Worm (Caenorhabditis elegans): Measurements from ENCODE around the gene pkc-1.

The pkc-1 gene

DNA sequence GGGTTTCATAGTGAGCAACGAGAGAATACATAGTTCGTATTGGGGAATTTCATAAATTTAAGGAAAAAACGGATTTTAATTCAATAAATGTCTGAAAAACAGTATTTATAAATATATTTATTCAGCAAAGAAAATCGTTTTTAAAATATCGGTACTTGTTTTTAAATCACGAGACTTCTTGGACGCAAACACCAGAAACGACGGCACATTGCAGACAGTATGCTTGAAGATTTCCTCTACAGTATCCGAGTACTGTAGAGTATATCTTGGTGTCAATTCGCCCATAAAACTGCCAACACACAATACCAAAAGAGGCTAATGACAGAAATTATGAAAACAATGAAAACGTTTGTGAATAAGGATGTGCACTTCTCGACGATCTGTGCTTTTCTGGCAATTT is 33.9 kb upstream of the pkc-1 start:
- TF ChIP-seq nhr-77 (tag; optimal IDR thresholded peaks at IDR 0.05) = no peak
- TF ChIP-seq C16A3.4 (tag; optimal IDR thresholded peaks at IDR 0.05) = peak; percentile 5
- peak; percentile 13 to 42 for TF ChIP-seq efl-1 (optimal IDR thresholded peaks at IDR 0.05)
- peak; percentile 59 to 94 for TF ChIP-seq efl-1 (GFP tag; optimal IDR thresholded peaks at IDR 0.05 in 1 of 2)
- TF ChIP-seq grh-1 (GFP tag; IDR thresholded peaks at IDR 0.05) = no peak
- peak; percentile 18 to 53 (median 22) for TF ChIP-seq dpl-1 (GFP tag; optimal IDR thresholded peaks at IDR 0.05)
- TF ChIP-seq ztf-4 (tag; optimal IDR thresholded peaks at IDR 0.05) = no peak
- no peak for TF ChIP-seq alr-1 (tag; optimal IDR thresholded peaks at IDR 0.05; ENCODE audit: borderline replicate concordance)
- TF ChIP-seq xbp-1 (tag; optimal IDR thresholded peaks at IDR 0.05) = peak; percentile 19
- peak; percentile 40 to 60 for TF ChIP-seq lsy-2 (tag; optimal IDR thresholded peaks at IDR 0.05)
- peak; percentile 34 for TF ChIP-seq snu-23 (GFP tag; optimal IDR thresholded peaks at IDR 0.05)
- no peak for TF ChIP-seq nhr-85 (tag)
- TF ChIP-seq nhr-90 (tag; optimal IDR thresholded peaks at IDR 0.05; ENCODE audit: poor library complexity) = peak; percentile 14
- peak; percentile 52 for TF ChIP-seq pax-3 (tag; optimal IDR thresholded peaks at IDR 0.05)
- TF ChIP-seq F16B12.6 (tag; optimal IDR thresholded peaks at IDR 0.05) = peak; percentile 82
- no peak for TF ChIP-seq ztf-11 (tag; optimal IDR thresholded peaks at IDR 0.05)
- no peak for TF ChIP-seq isw-1 (GFP tag; IDR thresholded peaks at IDR 0.05)
- TF ChIP-seq nhr-71 (tag; optimal IDR thresholded peaks at IDR 0.05) = peak; percentile 25
- TF ChIP-seq mep-1 (tag; optimal IDR thresholded peaks at IDR 0.05) = peak; percentile 54
- peak; percentile 1 for TF ChIP-seq lir-3 (tag; optimal IDR thresholded peaks at IDR 0.05; ENCODE audit: poor library complexity)
- TF ChIP-seq jun-1 (tag; optimal IDR thresholded peaks at IDR 0.05) = no peak
- peak; percentile 20 to 57 for TF ChIP-seq lin-35 (GFP tag; optimal IDR thresholded peaks at IDR 0.05)
- TF ChIP-seq elt-2 (tag; optimal IDR thresholded peaks at IDR 0.05) = no peak
- TF ChIP-seq skn-1 (tag; optimal IDR thresholded peaks at IDR 0.05) = no peak
- TF ChIP-seq ceh-82 (tag; optimal IDR thresholded peaks at IDR 0.05) = peak in 1 of 3 experiments; percentile 8
- TF ChIP-seq sup-37 (GFP tag; optimal IDR thresholded peaks at IDR 0.05) = no peak
- TF ChIP-seq mab-9 (GFP tag; IDR thresholded peaks at IDR 0.05) = no peak
- TF ChIP-seq vab-15 (tag; optimal IDR thresholded peaks at IDR 0.05) = no peak
- no peak for TF ChIP-seq fkh-8 (tag; optimal IDR thresholded peaks at IDR 0.05)
- peak; percentile 34 for TF ChIP-seq blmp-1 (tag; optimal IDR thresholded peaks at IDR 0.05)

DNA sequence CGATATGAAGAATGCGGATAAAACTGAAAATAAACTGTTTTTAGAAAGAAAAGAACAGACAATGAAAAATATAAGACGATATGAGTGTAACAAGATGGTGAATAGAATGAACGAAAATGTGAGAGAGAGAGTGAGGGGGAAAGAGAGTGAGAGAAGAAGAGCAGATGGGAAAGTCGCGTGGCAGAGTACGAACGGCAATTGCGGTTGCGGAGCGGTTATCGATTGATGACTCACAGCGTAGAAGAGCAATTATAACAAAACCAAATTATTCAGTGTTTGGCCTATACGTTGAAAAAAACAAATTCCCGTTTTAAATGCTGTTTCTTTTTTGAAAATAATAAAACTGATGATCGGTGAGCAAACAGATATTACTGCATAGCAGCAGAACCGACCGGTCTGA is 33.4 kb upstream of the pkc-1 start, which contains the start of gene pqn-53:
Gene pqn-53, minus strand, starts transcription at position 23 of the 400 bp plus-strand sequence.
- peak; percentile 30 for TF ChIP-seq pag-3 (tag; optimal IDR thresholded peaks at IDR 0.05; ENCODE audit: borderline replicate concordance, insufficient read depth)
- TF ChIP-seq hlh-17 (GFP tag; optimal IDR thresholded peaks at IDR 0.05; ENCODE audit: borderline replicate concordance) = no peak
- TF ChIP-seq lsy-2 (tag; optimal IDR thresholded peaks at IDR 0.05) = peak in 1 of 2 experiments; percentile 21
- peak; percentile 64 for TF ChIP-seq nhr-85 (tag)
- peak; percentile 50 for TF ChIP-seq rnt-1 (tag; optimal IDR thresholded peaks at IDR 0.05)
- TF ChIP-seq snu-23 (GFP tag; optimal IDR thresholded peaks at IDR 0.05) = peak; percentile 8
- no peak for TF ChIP-seq fkh-4 (tag; optimal IDR thresholded peaks at IDR 0.05; ENCODE audit: borderline replicate concordance)
- peak; percentile 63 for TF ChIP-seq lin-14 (GFP tag; optimal IDR thresholded peaks at IDR 0.05)
- TF ChIP-seq xbp-1 (tag; optimal IDR thresholded peaks at IDR 0.05) = no peak
- TF ChIP-seq fos-1 (tag; optimal IDR thresholded peaks at IDR 0.05) = peak; percentile 18
- TF ChIP-seq efl-1 (optimal IDR thresholded peaks at IDR 0.05) = peak in 1 of 2 experiments; percentile 5
- TF ChIP-seq efl-1 (GFP tag; optimal IDR thresholded peaks at IDR 0.05 in 1 of 2) = peak; percentile 6 to 71
- TF ChIP-seq isw-1 (GFP tag; IDR thresholded peaks at IDR 0.05) = no peak

DNA sequence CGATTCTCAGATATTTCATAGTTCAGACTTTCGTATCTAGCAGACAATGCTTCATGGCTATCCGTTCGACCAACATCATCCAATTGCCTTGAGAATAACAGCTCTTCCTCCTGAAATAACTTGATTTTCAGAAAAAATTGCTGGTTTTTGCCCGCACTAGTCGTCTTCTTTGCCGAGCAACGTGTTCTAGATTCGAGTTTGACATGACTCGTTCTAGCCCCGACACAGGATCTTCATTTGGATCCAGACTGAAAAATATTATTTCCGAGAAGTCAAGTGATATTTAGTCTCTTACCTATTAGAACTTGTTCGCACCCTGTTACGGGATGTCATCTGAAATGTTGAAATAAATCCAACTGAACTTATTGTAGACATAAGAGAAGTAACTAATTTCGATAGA is 31.1 kb upstream of the pkc-1 start, which contains the start of gene clh-6:
Gene clh-6, minus strand, starts transcription at position 333 of the 400 bp plus-strand sequence.
- no peak for TF ChIP-seq hlh-4 (tag; optimal IDR thresholded peaks at IDR 0.05)
- no peak for TF ChIP-seq efl-3 (GFP tag; optimal IDR thresholded peaks at IDR 0.05)
- no peak for TF ChIP-seq lin-35 (GFP tag; optimal IDR thresholded peaks at IDR 0.05)
- no peak for TF ChIP-seq efl-1 (optimal IDR thresholded peaks at IDR 0.05)
- TF ChIP-seq efl-1 (GFP tag; optimal IDR thresholded peaks at IDR 0.05 in 1 of 2) = peak in 1 of 2 experiments; percentile 64
- no peak for TF ChIP-seq ces-1 (GFP tag; optimal IDR thresholded peaks at IDR 0.05)
- peak; percentile 51 for TF ChIP-seq ama-1 (optimal IDR thresholded peaks at IDR 0.05)
- TF ChIP-seq tbx-2 (tag; optimal IDR thresholded peaks at IDR 0.05) = no peak
- no peak for TF ChIP-seq F16B12.6 (tag; optimal IDR thresholded peaks at IDR 0.05)
- no peak for TF ChIP-seq egl-13 (tag; optimal IDR thresholded peaks at IDR 0.05)
- TF ChIP-seq lin-13 (GFP tag; optimal IDR thresholded peaks at IDR 0.05) = no peak
- no peak for TF ChIP-seq Y116A8C.19 (tag; optimal IDR thresholded peaks at IDR 0.05; ENCODE audit: borderline replicate concordance)
- no peak for TF ChIP-seq lir-3 (tag; optimal IDR thresholded peaks at IDR 0.05; ENCODE audit: poor library complexity)
- peak; percentile 22 for TF ChIP-seq pax-3 (tag; optimal IDR thresholded peaks at IDR 0.05)
- TF ChIP-seq nhr-77 (tag; optimal IDR thresholded peaks at IDR 0.05) = no peak
- TF ChIP-seq ceh-90 (tag; optimal IDR thresholded peaks at IDR 0.05) = no peak
- TF ChIP-seq blmp-1 (tag; optimal IDR thresholded peaks at IDR 0.05) = no peak
- TF ChIP-seq nhr-12 (tag; optimal IDR thresholded peaks at IDR 0.05) = no peak
- no peak for TF ChIP-seq swsn-7 (tag; optimal IDR thresholded peaks at IDR 0.05)
- no peak for TF ChIP-seq irx-1 (tag; optimal IDR thresholded peaks at IDR 0.05)

Data from whole organism, L1 larva.